Worm (Caenorhabditis elegans): ENCODE data around the gene drd-50.

drd-50 gene

DNA sequence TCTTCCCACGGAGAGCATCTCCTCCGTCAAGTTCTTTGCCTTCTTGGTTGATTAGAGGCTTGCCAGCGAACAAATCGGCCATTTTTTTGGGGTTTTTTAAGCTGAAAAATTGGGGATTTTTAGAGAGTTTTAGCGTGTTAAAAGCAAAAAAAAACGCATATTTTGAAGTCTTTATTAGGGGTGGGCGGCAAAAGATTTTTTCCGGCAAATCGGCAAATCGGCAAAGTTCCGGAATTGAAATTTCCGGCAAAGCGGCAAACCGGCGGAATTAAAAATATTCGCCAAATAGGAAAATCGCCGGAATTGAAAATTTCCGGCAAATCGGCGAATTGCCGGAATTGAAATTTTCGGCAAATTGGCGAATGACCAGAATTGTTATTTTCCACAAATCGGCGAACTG lies 33.4 kb upstream of the drd-50 start, which contains the start of gene C35B1.5:
Gene C35B1.5 (minus strand): TSS at position 101 of the 400 bp plus-strand sequence.
- TF ChIP-seq Y22D7AL.16 (tag; optimal IDR thresholded peaks at IDR 0.05) (no peak), che-1 (tag; optimal IDR thresholded peaks at IDR 0.05) (no peak), unc-3 (GFP tag; conservative IDR thresholded peaks at IDR 0.05) (no peak), unc-3 (tag; optimal IDR thresholded peaks at IDR 0.05) (no peak), hlh-8 (tag; optimal IDR thresholded peaks at IDR 0.05) (no peak), ceh-2 (tag; optimal IDR thresholded peaks at IDR 0.05) (no peak), ceh-48 (tag; optimal IDR thresholded peaks at IDR 0.05) (no peak), elt-4 (tag; optimal IDR thresholded peaks at IDR 0.05) (no peak), ceh-22 (tag; optimal IDR thresholded peaks at IDR 0.05) (no peak), fkh-10 (GFP tag; optimal IDR thresholded peaks at IDR 0.05) (no peak), sox-2 (GFP tag; IDR thresholded peaks at IDR 0.05) (no peak), fkh-6 (tag; optimal IDR thresholded peaks at IDR 0.05) (no peak), T23F11.4 (GFP tag; optimal IDR thresholded peaks at IDR 0.05) (no peak), hlh-15 (tag; optimal IDR thresholded peaks at IDR 0.05) (no peak), pha-4 (tag; optimal IDR thresholded peaks at IDR 0.05) (no peak)

DNA sequence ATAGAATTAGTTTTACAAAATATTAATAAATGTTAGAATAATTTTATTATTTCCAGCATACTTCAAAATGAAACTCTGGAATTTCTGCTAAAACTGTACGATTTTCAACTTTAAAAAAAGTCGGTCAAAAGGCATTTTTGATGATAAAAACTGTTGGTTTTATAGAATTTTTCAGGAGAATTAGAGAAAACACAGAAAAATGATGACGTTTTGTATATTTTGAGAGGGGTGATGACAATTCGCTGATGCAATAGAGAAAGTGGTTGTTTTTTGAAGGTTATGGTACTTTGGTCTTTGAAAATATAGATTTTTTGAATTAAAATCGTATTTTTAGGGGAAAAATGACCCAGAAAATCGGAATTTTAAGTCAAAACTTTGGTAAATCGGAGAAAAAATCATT lies 32.5 kb upstream of the drd-50 start:
- no peak for TF ChIP-seq C08G9.2 (tag; optimal IDR thresholded peaks at IDR 0.05)
- no peak for TF ChIP-seq rnt-1 (tag; optimal IDR thresholded peaks at IDR 0.05)
- no peak for TF ChIP-seq pha-4 (tag; optimal IDR thresholded peaks at IDR 0.05)
- no peak for TF ChIP-seq pqm-1 (tag; optimal IDR thresholded peaks at IDR 0.05)
- TF ChIP-seq unc-42 (tag; optimal IDR thresholded peaks at IDR 0.05): no peak
- no peak for TF ChIP-seq ref-2 (tag; optimal IDR thresholded peaks at IDR 0.05)
- TF ChIP-seq ttx-3 (tag; optimal IDR thresholded peaks at IDR 0.05): no peak
- TF ChIP-seq elt-2 (tag; optimal IDR thresholded peaks at IDR 0.05): no peak
- no peak for TF ChIP-seq K02D7.2 (tag; optimal IDR thresholded peaks at IDR 0.05)
- TF ChIP-seq eyg-1 (tag; optimal IDR thresholded peaks at IDR 0.05): no peak
- TF ChIP-seq ceh-24 (tag; optimal IDR thresholded peaks at IDR 0.05): no peak
- TF ChIP-seq pha-2 (tag; optimal IDR thresholded peaks at IDR 0.05): no peak

DNA sequence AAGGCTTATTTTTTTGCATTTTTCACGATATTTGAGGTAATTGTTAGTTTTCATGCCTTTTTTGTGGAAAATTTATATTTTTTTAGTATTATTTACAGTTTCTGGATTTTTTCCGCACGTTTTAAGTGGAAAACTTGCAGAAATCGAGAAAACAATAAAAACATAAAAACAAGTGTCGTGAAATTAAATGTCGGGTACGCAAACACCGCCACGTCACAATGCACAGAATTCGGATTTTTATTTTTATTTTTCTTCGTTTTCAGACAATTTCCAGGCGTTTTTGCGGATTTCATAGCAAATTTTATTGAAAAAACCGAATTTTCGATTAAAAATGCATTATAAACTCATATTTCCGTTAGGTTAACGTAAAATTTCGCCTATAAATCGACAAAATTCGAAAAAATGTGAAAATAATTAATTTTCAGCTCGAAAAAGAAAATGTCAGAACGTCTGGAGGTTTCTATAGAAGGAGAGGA lies 31.7 kb upstream of the drd-50 start, which contains the start of gene C35B1.2:
Gene C35B1.2 (plus strand): TSS at position 426 of the 476 bp plus-strand sequence.
- TF ChIP-seq unc-86 (tag; optimal IDR thresholded peaks at IDR 0.05) (no peak), pag-3 (tag; optimal IDR thresholded peaks at IDR 0.05; ENCODE audit: borderline replicate concordance) (no peak), sox-4 (tag; optimal IDR thresholded peaks at IDR 0.05) (no peak), syd-9 (tag; optimal IDR thresholded peaks at IDR 0.05) (no peak), ceh-6 (GFP tag; optimal IDR thresholded peaks at IDR 0.05) (no peak), ama-1 (optimal IDR thresholded peaks at IDR 0.05) (no peak), hlh-15 (tag; optimal IDR thresholded peaks at IDR 0.05) (no peak), gmeb-2 (tag; optimal IDR thresholded peaks at IDR 0.05) (no peak), hlh-30 (tag; optimal IDR thresholded peaks at IDR 0.05; ENCODE audit: insufficient read depth) (no peak)

DNA sequence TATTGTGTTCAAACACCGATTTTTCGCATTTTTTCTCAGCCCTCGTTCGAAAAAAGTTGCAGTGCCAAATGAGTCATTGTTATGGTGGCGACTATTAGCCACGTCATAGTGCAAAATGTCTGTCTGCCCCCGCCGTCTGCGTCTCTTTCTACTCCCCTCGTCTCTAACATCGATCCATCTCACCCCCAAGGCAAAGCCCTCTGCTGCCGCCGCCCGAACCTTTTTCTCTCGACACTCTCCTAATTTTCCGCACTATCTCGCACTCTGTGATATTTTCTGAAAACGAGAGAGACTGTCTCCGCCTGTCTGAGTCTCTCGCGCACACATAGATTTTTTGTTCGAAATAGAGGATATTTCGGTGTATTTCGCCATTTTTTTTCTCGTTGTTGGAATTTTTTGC lies 24.4 kb upstream of the drd-50 start:
- TF ChIP-seq rnt-1 (tag; optimal IDR thresholded peaks at IDR 0.05) (no peak), sox-4 (tag; optimal IDR thresholded peaks at IDR 0.05) (no peak), pqm-1 (tag; optimal IDR thresholded peaks at IDR 0.05) (no peak), fkh-6 (tag; optimal IDR thresholded peaks at IDR 0.05) (no peak), hlh-6 (tag; optimal IDR thresholded peaks at IDR 0.05) (no peak), ceh-19 (GFP tag; optimal IDR thresholded peaks at IDR 0.05) (no peak), fkh-10 (GFP tag; optimal IDR thresholded peaks at IDR 0.05) (no peak), pros-1 (tag; optimal IDR thresholded peaks at IDR 0.05) (no peak), unc-86 (tag; optimal IDR thresholded peaks at IDR 0.05) (no peak), ceh-18 (tag; optimal IDR thresholded peaks at IDR 0.05) (peak; percentile 73), zip-5 (tag; optimal IDR thresholded peaks at IDR 0.05) (no peak), hlh-15 (tag; optimal IDR thresholded peaks at IDR 0.05) (no peak), fax-1 (tag; optimal IDR thresholded peaks at IDR 0.05) (no peak), elt-2 (tag; optimal IDR thresholded peaks at IDR 0.05) (no peak), pha-2 (tag; optimal IDR thresholded peaks at IDR 0.05) (no peak), mec-3 (tag; optimal IDR thresholded peaks at IDR 0.05; ENCODE audit: borderline replicate concordance) (no peak), madf-2 (tag; optimal IDR thresholded peaks at IDR 0.05) (no peak), ceh-31 (tag; optimal IDR thresholded peaks at IDR 0.05) (peak; percentile 66), nhr-232 (tag; optimal IDR thresholded peaks at IDR 0.05) (no peak), pha-4 (tag; optimal IDR thresholded peaks at IDR 0.05) (no peak), ceh-45 (GFP tag; IDR thresholded peaks at IDR 0.05) (no peak), Y22D7AL.16 (tag; optimal IDR thresholded peaks at IDR 0.05) (no peak), tbx-2 (tag; optimal IDR thresholded peaks at IDR 0.05) (peak; percentile 29), T23F11.4 (GFP tag; optimal IDR thresholded peaks at IDR 0.05) (no peak), F13H6.1 (tag; optimal IDR thresholded peaks at IDR 0.05) (peak; percentile 20), unc-3 (GFP tag; conservative IDR thresholded peaks at IDR 0.05) (no peak), unc-3 (tag; optimal IDR thresholded peaks at IDR 0.05) (no peak), tbx-7 (tag; optimal IDR thresholded peaks at IDR 0.05) (no peak)

All from whole organism, late embryonic.